Fruit fly (Drosophila melanogaster) whole organism, embryonic: ENCODE data around the gene CG9393.

Experiments used
- Abd-B ChIP-seq: fragments of 200-800 bp; sonication (Bioruptor generic); optimal IDR thresholded peaks from 2 replicates; lab custom pipeline; 2018; ENCODE audit warnings: missing biosample characterization, mild to moderate bottlenecking, missing genetic modification characterization, moderate library complexity
- Ada2b ChIP-seq: fragments of 200-800 bp; sonication (Bioruptor generic); IDR thresholded peaks from 2 replicates; pipeline ENCODE4 v1.3.6; 2022; ENCODE audit warnings: missing biosample characterization, missing genetic modification characterization
- Atf3 ChIP-seq: fragments of 200-800 bp; sonication (Bioruptor generic); optimal IDR thresholded peaks from 3 replicates; lab custom pipeline; 2016; ENCODE audit warnings: missing biosample characterization, missing genetic modification characterization
- Atf6 ChIP-seq: fragments of 200-800 bp; sonication (Bioruptor generic); IDR thresholded peaks from 2 replicates; pipeline ENCODE4 v1.3.6; 2022; ENCODE audit warnings: missing biosample characterization, missing genetic modification characterization
- C15 ChIP-seq: fragments of 200-800 bp; sonication (Bioruptor generic); IDR thresholded peaks from 3 replicates; pipeline ENCODE4 v1.3.6; 2022; ENCODE audit warnings: missing biosample characterization, missing genetic modification characterization
- CG10274 ChIP-seq: fragments of 200-800 bp; sonication (Bioruptor generic); optimal IDR thresholded peaks from 3 replicates; lab custom pipeline; 2017; ENCODE audit warnings: missing biosample characterization, mild to moderate bottlenecking, missing genetic modification characterization
- CG10654 ChIP-seq: fragments of 200-800 bp; sonication (Bioruptor generic); optimal IDR thresholded peaks from 2 replicates; lab custom pipeline; 2016; ENCODE audit warnings: missing biosample characterization, missing genetic modification characterization
- CG11093 ChIP-seq: fragments of 200-800 bp; sonication (Bioruptor generic); IDR thresholded peaks from 3 replicates; pipeline ENCODE4 v1.3.6; 2022; ENCODE audit warnings: missing biosample characterization, missing genetic modification characterization
- CG11695 ChIP-seq: fragments of 200-800 bp; sonication (Bioruptor generic); IDR thresholded peaks from 3 replicates; pipeline ENCODE4 v1.3.6; 2022; ENCODE audit warnings: missing biosample characterization, missing genetic modification characterization
- CG12769 ChIP-seq: fragments of 200-800 bp; sonication (Bioruptor generic); optimal IDR thresholded peaks from 2 replicates; lab custom pipeline; 2019; ENCODE audit warnings: missing biosample characterization, mild to moderate bottlenecking, missing genetic modification characterization, moderate library complexity
- CG13775 ChIP-seq: fragments of 200-800 bp; sonication (Bioruptor generic); optimal IDR thresholded peaks from 3 replicates; lab custom pipeline; 2017; ENCODE audit warnings: missing biosample characterization, mild to moderate bottlenecking, missing genetic modification characterization
- CG14965 ChIP-seq: fragments of 200-800 bp; sonication (Bioruptor generic); optimal IDR thresholded peaks from 2 replicates; lab custom pipeline; 2016; ENCODE audit warnings: missing biosample characterization, missing genetic modification characterization, borderline replicate concordance
- CG1603 ChIP-seq: fragments of 200-800 bp; sonication (Bioruptor generic); optimal IDR thresholded peaks from 2 replicates; lab custom pipeline; 2019; ENCODE audit warnings: missing biosample characterization, mild to moderate bottlenecking, missing genetic modification characterization, moderate library complexity
- CG1647 ChIP-seq: fragments of 200-800 bp; sonication (Bioruptor generic); optimal IDR thresholded peaks from 3 replicates; lab custom pipeline; 2016; ENCODE audit warnings: missing biosample characterization, missing genetic modification characterization
- CG17359 ChIP-seq: fragments of 200-800 bp; sonication (Bioruptor generic); optimal IDR thresholded peaks from 3 replicates; lab custom pipeline; 2018; ENCODE audit warnings: missing biosample characterization, mild to moderate bottlenecking, missing genetic modification characterization, moderate library complexity
- CG2712 ChIP-seq: fragments of 200-800 bp; optimal IDR thresholded peaks from 3 replicates; lab custom pipeline; 2019; ENCODE audit warnings: missing biosample characterization, mild to moderate bottlenecking, missing genetic modification characterization, moderate library complexity
- CG31388 ChIP-seq: fragments of 200-800 bp; sonication (Bioruptor generic); optimal IDR thresholded peaks from 2 replicates; lab custom pipeline; 2016; ENCODE audit warnings: missing biosample characterization, missing genetic modification characterization
- CG32767 ChIP-seq: fragments of 200-800 bp; sonication (Bioruptor generic); IDR thresholded peaks from 2 replicates; pipeline ENCODE4 v1.3.6; 2022; ENCODE audit warnings: missing biosample characterization, missing genetic modification characterization
- CG33557 ChIP-seq: fragments of 200-800 bp; sonication (Bioruptor generic); optimal IDR thresholded peaks from 2 replicates; lab custom pipeline; 2019; ENCODE audit warnings: missing biosample characterization, mild to moderate bottlenecking, missing genetic modification characterization, moderate library complexity
- CG34224 ChIP-seq: fragments of 200-800 bp; sonication (Bioruptor generic); IDR thresholded peaks from 3 replicates; pipeline ENCODE4 v1.3.6; 2022; ENCODE audit warnings: missing biosample characterization, missing genetic modification characterization; ENCODE audit not compliant: partially characterized antibody
- CG34422 ChIP-seq: fragments of 200-800 bp; sonication (Bioruptor generic); IDR thresholded peaks from 3 replicates; pipeline ENCODE4 v1.3.6; 2022; ENCODE audit warnings: missing biosample characterization, missing genetic modification characterization
- CG6791 ChIP-seq: fragments of 200-800 bp; sonication (Bioruptor generic); IDR thresholded peaks from 3 replicates; pipeline ENCODE4 v1.3.6; 2022; ENCODE audit warnings: missing biosample characterization, missing genetic modification characterization; ENCODE audit not compliant: partially characterized antibody
- CG7556 ChIP-seq: fragments of 200-800 bp; sonication (Bioruptor generic); optimal IDR thresholded peaks from 2 replicates; lab custom pipeline; 2017; ENCODE audit warnings: missing biosample characterization, mild to moderate bottlenecking, missing genetic modification characterization
- CG7963 ChIP-seq: fragments of 200-800 bp; sonication (Bioruptor generic); IDR thresholded peaks from 3 replicates; pipeline ENCODE4 v1.3.6; 2022; ENCODE audit warnings: missing biosample characterization, missing genetic modification characterization; ENCODE audit not compliant: partially characterized antibody
- CG9215 ChIP-seq: fragments of 200-800 bp; sonication (Bioruptor generic); IDR thresholded peaks from 2 replicates; pipeline ENCODE4 v1.3.6; 2022; ENCODE audit warnings: missing biosample characterization, missing genetic modification characterization
- Jarid2 ChIP-seq: fragments of 200-800 bp; sonication (Bioruptor generic); optimal IDR thresholded peaks from 3 replicates; lab custom pipeline; 2017; ENCODE audit warnings: mild to moderate bottlenecking, missing biosample characterization, missing genetic modification reagents, missing genetic modification characterization
- NFAT ChIP-seq: fragments of 200-800 bp; sonication (Bioruptor generic); IDR thresholded peaks from 2 replicates; pipeline ENCODE4 v1.3.6; 2022; ENCODE audit warnings: missing biosample characterization, missing genetic modification characterization
- Nf-YC ChIP-seq: fragments of 200-800 bp; optimal IDR thresholded peaks from 3 replicates; lab custom pipeline; 2019; ENCODE audit warnings: missing biosample characterization, mild to moderate bottlenecking, missing genetic modification characterization, moderate library complexity
- NfI ChIP-seq: fragments of 200-800 bp; sonication (Bioruptor generic); optimal IDR thresholded peaks from 3 replicates; lab custom pipeline; 2018; ENCODE audit warnings: missing biosample characterization, mild to moderate bottlenecking, missing genetic modification characterization, moderate library complexity
- Sox100B ChIP-seq: fragments of 200-800 bp; sonication (Bioruptor generic); optimal IDR thresholded peaks from 3 replicates; lab custom pipeline; 2018; ENCODE audit warnings: missing biosample characterization, mild to moderate bottlenecking, missing genetic modification characterization
- abd-A ChIP-seq: fragments of 200-800 bp; sonication (Bioruptor generic); optimal IDR thresholded peaks from 3 replicates; lab custom pipeline; 2019; ENCODE audit warnings: missing biosample characterization, mild to moderate bottlenecking, missing genetic modification characterization, moderate library complexity
- ash1 ChIP-seq: fragments of 200-800 bp; sonication (Bioruptor generic); optimal IDR thresholded peaks from 2 replicates; lab custom pipeline; 2018; ENCODE audit warnings: missing biosample characterization, mild to moderate bottlenecking, missing genetic modification characterization
- cato ChIP-seq: fragments of 200-800 bp; sonication (Bioruptor generic); optimal IDR thresholded peaks from 2 replicates; lab custom pipeline; 2016; ENCODE audit warnings: missing biosample characterization, missing genetic modification characterization, borderline replicate concordance
- dmrt11E ChIP-seq: fragments of 200-800 bp; sonication (Bioruptor generic); optimal IDR thresholded peaks from 3 replicates; lab custom pipeline; 2018; ENCODE audit warnings: missing biosample characterization, mild to moderate bottlenecking, missing genetic modification characterization, moderate library complexity
- ftz-f1 ChIP-seq: fragments of 200-800 bp; sonication (Bioruptor generic); optimal IDR thresholded peaks from 2 replicates; lab custom pipeline; 2016; ENCODE audit warnings: missing biosample characterization, missing genetic modification characterization
- gfzf ChIP-seq: fragments of 200-800 bp; sonication (Bioruptor generic); optimal IDR thresholded peaks from 2 replicates; lab custom pipeline; 2016; ENCODE audit warnings: missing biosample characterization, mild to moderate bottlenecking, missing genetic modification characterization, moderate library complexity
- gsb-n ChIP-seq: fragments of 200-800 bp; sonication (Bioruptor generic); optimal IDR thresholded peaks from 3 replicates; lab custom pipeline; 2018; ENCODE audit warnings: missing biosample characterization, mild to moderate bottlenecking, missing genetic modification characterization
- hkb ChIP-seq, 2 experiments: fragments of 200-800 bp in 1 of 2; fragments of >200 bp in 1 of 2; sonication (Bioruptor generic) in 1 of 2; IDR thresholded peaks in 1 of 2; optimal IDR thresholded peaks in 1 of 2; 2 replicates each; pipeline versions ENCODE4 v1.3.6 to Lab custom; 2017 to 2022; ENCODE audit warnings: missing biosample characterization in 1 of 2, missing genetic modification characterization in 1 of 2
- inv ChIP-seq: fragments of 200-800 bp; sonication (Bioruptor generic); IDR thresholded peaks from 2 replicates; pipeline ENCODE4 v1.3.6; 2022; ENCODE audit warnings: missing biosample characterization, missing genetic modification characterization; ENCODE audit not compliant: partially characterized antibody
- nmo ChIP-seq: fragments of 200-800 bp; sonication (Bioruptor generic); optimal IDR thresholded peaks from 2 replicates; lab custom pipeline; 2018; ENCODE audit warnings: missing biosample characterization, mild to moderate bottlenecking, missing genetic modification characterization, moderate library complexity
- nom ChIP-seq: fragments of 200-800 bp; sonication (Bioruptor generic); optimal IDR thresholded peaks from 2 replicates; lab custom pipeline; 2017; ENCODE audit warnings: missing biosample characterization, missing genetic modification characterization, mild to moderate bottlenecking, moderate library complexity, missing genetic modification reagents
- pan ChIP-seq, 4 experiments: fragments of >200 bp in 3 of 4; fragments of 200-800 bp in 1 of 4; sonication (Bioruptor generic) in 1 of 4; optimal IDR thresholded peaks in 3 of 4; IDR thresholded peaks in 1 of 4; 2 replicates each; pipeline versions ENCODE4 v1.3.6 to Lab custom; 2017 to 2022; ENCODE audit warnings: missing biosample characterization in 2 of 4, missing genetic modification characterization in 2 of 4, mixed read lengths in 1 of 4
- psq ChIP-seq: fragments of 200-800 bp; sonication (Bioruptor generic); optimal IDR thresholded peaks from 2 replicates; lab custom pipeline; 2017; ENCODE audit warnings: missing biosample characterization, missing genetic modification characterization
- ranshi ChIP-seq: fragments of 200-800 bp; sonication (Bioruptor generic); IDR thresholded peaks from 2 replicates; pipeline ENCODE4 v1.3.6; 2022; ENCODE audit warnings: missing biosample characterization, missing genetic modification characterization
- salm ChIP-seq: fragments of 200-800 bp; sonication (Bioruptor generic); optimal IDR thresholded peaks from 2 replicates; lab custom pipeline; 2018; ENCODE audit warnings: missing biosample characterization, mild to moderate bottlenecking, missing genetic modification characterization
- seq ChIP-seq: fragments of 200-800 bp; sonication (Bioruptor generic); IDR thresholded peaks from 2 replicates; pipeline ENCODE4 v1.3.6; 2022; ENCODE audit warnings: missing biosample characterization, missing genetic modification characterization
- sisA ChIP-seq: fragments of 200-800 bp; sonication (Bioruptor generic); IDR thresholded peaks from 2 replicates; pipeline ENCODE4 v1.3.6; 2022; ENCODE audit warnings: missing biosample characterization, missing genetic modification characterization
- sug ChIP-seq: fragments of 200-800 bp; optimal IDR thresholded peaks from 2 replicates; lab custom pipeline; 2019; ENCODE audit warnings: missing biosample characterization, mild to moderate bottlenecking, missing genetic modification characterization, moderate library complexity
- tx ChIP-seq: fragments of 200-800 bp; sonication (Bioruptor generic); optimal IDR thresholded peaks from 2 replicates; lab custom pipeline; 2016; ENCODE audit warnings: missing biosample characterization, missing genetic modification characterization

The CG9393 gene

DNA sequence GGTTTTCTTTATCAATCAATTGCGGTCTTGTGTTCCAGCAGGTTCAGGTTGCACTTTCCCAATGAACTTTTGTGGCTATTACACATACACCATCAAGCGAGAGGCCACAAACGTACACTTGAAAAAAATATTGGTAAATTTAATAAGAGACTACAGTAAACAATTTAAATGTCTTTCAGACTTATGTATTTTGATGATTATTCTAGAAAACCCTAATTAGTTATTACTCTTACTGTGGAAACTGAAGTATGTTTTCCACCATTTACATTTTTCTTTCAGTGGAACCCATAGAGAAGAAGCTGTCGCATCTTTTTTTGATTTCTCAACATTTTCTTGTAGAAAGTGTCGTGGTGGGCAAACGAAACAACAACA lies 29.4 kb downstream of the CG9393 start (continued):
- TF ChIP-seq sisA (GFP tag; lab: Robert Waterston, UW) (peak; percentile 92), ranshi (GFP tag; lab: Robert Waterston, UW) (peak; percentile 93), Atf6 (GFP tag; lab: Robert Waterston, UW) (peak; percentile 89), salm (tag; lab: Kevin White, UChicago) (peak; percentile 94), seq (GFP tag; lab: Robert Waterston, UW) (peak; percentile 82), Sox100B (GFP tag; lab: Kevin White, UChicago) (peak; percentile 94), CG12769 (tag; lab: Kevin White, UChicago) (peak; percentile 76), pan (optimal IDR thresholded peaks at IDR 0.05; lab: Kevin White, UChicago) (no peak), pan (GFP tag; optimal IDR thresholded peaks at IDR 0.05 in 1 of 2, IDR thresholded peaks at IDR 0.05 in 1 of 2) (peak in 1 of 2 experiments; percentile 93), CG1647 (GFP tag; lab: Kevin White, UChicago) (peak; percentile 90), CG33557 (GFP tag; lab: Kevin White, UChicago) (peak; percentile 64), NfI (GFP tag; lab: Kevin White, UChicago) (peak; percentile 85), ftz-f1 (no peak), CG13775 (GFP tag; lab: Kevin White, UChicago) (peak; percentile 83), abd-A (tag; lab: Kevin White, UChicago) (no peak), gfzf (peak; percentile 3), CG1603 (tag; lab: Kevin White, UChicago) (peak; percentile 90), C15 (GFP tag; lab: Robert Waterston, UW) (peak; percentile 83; the same call in 2 of the 3 replicates), Jarid2 (no peak), CG2712 (tag; lab: Kevin White, UChicago) (peak; percentile 96), tx (peak; percentile 91), CG34422 (GFP tag; lab: Robert Waterston, UW) (peak; percentile 90), Atf3 (GFP tag; lab: Kevin White, UChicago) (peak; percentile 94), CG7963 (GFP tag; lab: Robert Waterston, UW) (no peak), CG31388 (peak; percentile 86), inv (GFP tag; lab: Robert Waterston, UW) (no peak), NFAT (GFP tag; lab: Robert Waterston, UW) (peak; percentile 78), CG9215 (GFP tag; lab: Robert Waterston, UW) (no peak), Abd-B (GFP tag; lab: Kevin White, UChicago) (no peak), CG11695 (GFP tag; lab: Robert Waterston, UW) (peak; percentile 90), CG17359 (tag; lab: Kevin White, UChicago) (peak; percentile 97), Nf-YC (peak; percentile 59), CG14965 (peak; percentile 82), sug (tag; lab: Kevin White, UChicago) (peak; percentile 26), CG11093 (GFP tag; lab: Robert Waterston, UW) (peak; percentile 89), Ada2b (GFP tag; lab: Robert Waterston, UW) (peak; percentile 92), nom (GFP tag; lab: Kevin White, UChicago) (no peak), CG7556 (GFP tag; lab: Kevin White, UChicago) (peak; percentile 92), hkb (optimal IDR thresholded peaks at IDR 0.05; lab: Kevin White, UChicago) (no peak), hkb (GFP tag; IDR thresholded peaks at IDR 0.05; lab: Robert Waterston, UW) (peak; percentile 93), nmo (peak; percentile 96), CG10654 (GFP tag; lab: Kevin White, UChicago) (peak; percentile 91), CG32767 (peak; percentile 74; the same call in 1 of the 2 replicates), ash1 (no peak), psq (GFP tag; lab: Kevin White, UChicago) (peak; percentile 72), CG10274 (GFP tag; lab: Kevin White, UChicago) (peak; percentile 61), dmrt11E (tag; lab: Kevin White, UChicago) (peak; percentile 82), CG34224 (no peak), cato (GFP tag; lab: Kevin White, UChicago) (peak; percentile 90), gsb-n (peak; percentile 97), CG6791 (no peak)
